Fruit fly (Drosophila melanogaster) whole organism, adult: ENCODE data around the gene CG15543.

Experiments used
- CG11617 ChIP-seq: fragments of 200-800 bp; sonication (Bioruptor generic); optimal IDR thresholded peaks from 2 replicates; lab custom pipeline; 2017; ENCODE audit warnings: mild to moderate bottlenecking, missing biosample characterization, missing genetic modification reagents, missing genetic modification characterization
- CG14711 ChIP-seq: fragments of 200-800 bp; sonication (Bioruptor generic); optimal IDR thresholded peaks from 2 replicates; lab custom pipeline; 2018; ENCODE audit warnings: missing biosample characterization, mild to moderate bottlenecking, missing genetic modification characterization, moderate library complexity
- CG5204 ChIP-seq: fragments of 200-800 bp; sonication (Bioruptor generic); optimal IDR thresholded peaks from 2 replicates; lab custom pipeline; 2016; ENCODE audit warnings: missing biosample characterization, missing genetic modification characterization
- CG7045 ChIP-seq: fragments of 200-800 bp; sonication (Bioruptor generic); optimal IDR thresholded peaks from 2 replicates; lab custom pipeline; 2017; ENCODE audit warnings: missing biosample characterization, mild to moderate bottlenecking, missing genetic modification characterization
- Crg-1 ChIP-seq: fragments of 200-800 bp; sonication (Bioruptor generic); optimal IDR thresholded peaks from 2 replicates; lab custom pipeline; 2016; ENCODE audit warnings: missing biosample characterization, missing genetic modification characterization
- ovo ChIP-seq: fragments of 200-800 bp; sonication (Bioruptor generic); optimal IDR thresholded peaks from 2 replicates; lab custom pipeline; 2016; ENCODE audit warnings: missing biosample characterization, missing genetic modification characterization
- pad ChIP-seq: fragments of 200-800 bp; sonication (Bioruptor generic); optimal IDR thresholded peaks from 3 replicates; lab custom pipeline; 2017; ENCODE audit warnings: missing biosample characterization, missing genetic modification characterization, mild to moderate bottlenecking, moderate library complexity, missing genetic modification reagents
- toe ChIP-seq: fragments of 200-800 bp; sonication (Bioruptor generic); optimal IDR thresholded peaks from 2 replicates; lab custom pipeline; 2016; ENCODE audit warnings: missing biosample characterization, missing genetic modification characterization

dm6 chr3R:30747039-30747438 lies 4.4 kb downstream of the CG15543 start:
- TF ChIP-seq pad (GFP tag; lab: Kevin White, UChicago) (no peak), Crg-1 (no peak), ovo (GFP tag; lab: Kevin White, UChicago) (no peak), toe (GFP tag; lab: Kevin White, UChicago) (no peak), CG11617 (no peak), CG5204 (GFP tag; lab: Kevin White, UChicago) (no peak), CG7045 (GFP tag; lab: Kevin White, UChicago) (no peak), CG14711 (no peak)
